Fruit fly (Drosophila melanogaster): ENCODE data around the gene Sec61gamma.

The Sec61gamma gene

DNA sequence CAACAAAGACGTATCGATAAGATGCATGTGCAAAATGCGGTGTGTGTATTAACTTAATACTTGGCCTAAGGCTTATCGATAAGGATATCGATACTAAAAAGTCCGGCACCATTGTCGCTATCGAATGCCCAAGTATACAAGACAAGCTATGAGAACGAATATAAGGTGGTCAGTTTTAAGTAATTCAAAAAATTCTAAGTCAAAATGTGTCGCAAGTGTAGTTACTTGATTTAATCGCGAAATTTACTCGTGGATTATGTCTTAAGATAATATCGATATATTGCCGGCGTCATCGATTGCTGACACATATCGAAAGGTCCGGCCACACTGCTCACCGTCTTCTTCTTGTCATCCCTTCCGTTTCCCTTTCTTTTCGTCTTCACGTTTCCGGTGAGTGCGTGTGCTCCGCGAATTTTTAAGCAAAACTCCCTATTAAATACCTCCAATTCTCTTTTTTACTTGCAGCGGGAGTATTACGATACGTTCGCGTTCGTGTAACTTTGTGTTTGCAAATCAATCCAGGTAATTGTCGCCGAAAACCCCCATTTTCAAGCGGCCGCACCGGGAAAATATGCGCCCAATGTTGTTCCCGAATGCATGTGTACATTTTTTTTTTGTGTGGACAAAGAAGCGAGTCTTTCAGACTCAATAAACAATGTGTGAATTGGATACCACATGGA lies 45.3 kb upstream of the Sec61gamma start, which contains the start of gene RpS10b (continued):
- TF ChIP-seq zen2 (GFP tag; IDR thresholded peaks at IDR 0.05; ENCODE audit: partially characterized antibody) (peak; percentile 77; the same call in 1 of the 3 replicates), CG8388 (GFP tag; optimal IDR thresholded peaks at IDR 0.05) (peak; percentile 74), slp2 (GFP tag; optimal IDR thresholded peaks at IDR 0.05) (peak; percentile 91), CG14860 (GFP tag; IDR thresholded peaks at IDR 0.05; ENCODE audit: partially characterized antibody) (peak; percentile 97), CG3726 (GFP tag; IDR thresholded peaks at IDR 0.05) (peak; percentile 66; the same call in 2 of the 3 replicates), CG3281 (GFP tag; optimal IDR thresholded peaks at IDR 0.05) (peak; percentile 94), gce (GFP tag; IDR thresholded peaks at IDR 0.05) (peak; percentile 87), kay (GFP tag; optimal IDR thresholded peaks at IDR 0.05) (peak; percentile 38), exex (tag; optimal IDR thresholded peaks at IDR 0.05) (peak; percentile 66), E2f1 (GFP tag; IDR thresholded peaks at IDR 0.05) (peak; percentile 70), CG6689 (GFP tag; IDR thresholded peaks at IDR 0.05) (peak; percentile 70), CG7928 (GFP tag; optimal IDR thresholded peaks at IDR 0.05) (peak; percentile 67), HHEX (GFP tag; optimal IDR thresholded peaks at IDR 0.05) (peak; percentile 95), Blimp-1 (GFP tag; optimal IDR thresholded peaks at IDR 0.05) (peak; percentile 57), tna (GFP tag; IDR thresholded peaks at IDR 0.05; ENCODE audit: partially characterized antibody) (peak; percentile 89), ac (GFP tag; optimal IDR thresholded peaks at IDR 0.05) (peak; percentile 93), CG6854 (GFP tag; optimal IDR thresholded peaks at IDR 0.05) (peak; percentile 92), cad (GFP tag; optimal IDR thresholded peaks at IDR 0.05) (no peak), CG12391 (tag; optimal IDR thresholded peaks at IDR 0.05) (peak; percentile 87), ash1 (GFP tag; optimal IDR thresholded peaks at IDR 0.05) (peak; percentile 81), Xrp1 (GFP tag; IDR thresholded peaks at IDR 0.05) (0 out of 2 replicates have a peak, but pooled peaks have one; percentile 6), CG9876 (GFP tag; optimal IDR thresholded peaks at IDR 0.05) (peak; percentile 89), gro (GFP tag; optimal IDR thresholded peaks at IDR 0.05) (peak; percentile 91), CG2875 (GFP tag; optimal IDR thresholded peaks at IDR 0.05) (peak; percentile 91), fd96Cb (tag; optimal IDR thresholded peaks at IDR 0.05) (peak; percentile 56), jumu (GFP tag; optimal IDR thresholded peaks at IDR 0.05) (peak; percentile 73), CG12942 (GFP tag; optimal IDR thresholded peaks at IDR 0.05) (peak; percentile 57), pb (GFP tag; optimal IDR thresholded peaks at IDR 0.05) (peak; percentile 93), vfl (GFP tag; optimal IDR thresholded peaks at IDR 0.05) (no peak), Dip3 (GFP tag; optimal IDR thresholded peaks at IDR 0.05) (peak; percentile 76), Fer3 (tag; optimal IDR thresholded peaks at IDR 0.05) (peak; percentile 86), emc (GFP tag; optimal IDR thresholded peaks at IDR 0.05) (peak; percentile 84), Ssrp (tag; optimal IDR thresholded peaks at IDR 0.05) (peak; percentile 55), CG32532 (GFP tag; IDR thresholded peaks at IDR 0.05) (peak; percentile 96), CG5180 (GFP tag; optimal IDR thresholded peaks at IDR 0.05) (peak; percentile 84), hb (GFP tag; IDR thresholded peaks at IDR 0.05; ENCODE audit: partially characterized antibody) (peak; percentile 93), eve (GFP tag; optimal IDR thresholded peaks at IDR 0.05) (peak in 1 of 2 experiments; percentile 96), CG18262 (tag; optimal IDR thresholded peaks at IDR 0.05) (peak; percentile 82), Spps (tag; optimal IDR thresholded peaks at IDR 0.05) (peak; percentile 65), Vsx1 (GFP tag; optimal IDR thresholded peaks at IDR 0.05) (peak; percentile 93), Bdp1 (GFP tag; optimal IDR thresholded peaks at IDR 0.05) (peak; percentile 80), run (tag; optimal IDR thresholded peaks at IDR 0.05) (peak; percentile 70), klu (GFP tag; IDR thresholded peaks at IDR 0.05) (peak; percentile 17; the same call in 1 of the 2 replicates), Stat92E (GFP tag; optimal IDR thresholded peaks at IDR 0.05) (peak in 1 of 3 experiments; percentile 48), CG7839 (tag; optimal IDR thresholded peaks at IDR 0.05) (peak; percentile 83), Tbp (GFP tag; optimal IDR thresholded peaks at IDR 0.05) (peak; percentile 39), CG10431 (GFP tag; optimal IDR thresholded peaks at IDR 0.05) (peak; percentile 96), oc (tag; optimal IDR thresholded peaks at IDR 0.05) (peak; percentile 68)

Measured in whole organism, embryonic.